Fruit fly (Drosophila melanogaster): ENCODE measurements around the gene CG2162.

CG2162 gene

dm6 chr3L:3037822-3038563, 3.0 kb downstream of the CG2162 start (continued):
- TF ChIP-seq ato (GFP tag; IDR thresholded peaks at IDR 0.05; ENCODE audit: partially characterized antibody) (peak; percentile 23; the same call in 1 of the 2 replicates), oc (tag; optimal IDR thresholded peaks at IDR 0.05) (peak; percentile 20), CG16813 (GFP tag; IDR thresholded peaks at IDR 0.05; ENCODE audit: partially characterized antibody) (0 out of 3 replicates have a peak, but pooled peaks have one; percentile 7), cad (GFP tag; optimal IDR thresholded peaks at IDR 0.05) (peak; percentile 86), Atf6 (GFP tag; IDR thresholded peaks at IDR 0.05) (0 out of 2 replicates have a peak, but pooled peaks have one; percentile 37), Sry-δ (GFP tag; optimal IDR thresholded peaks at IDR 0.05) (no peak), CG11456 (GFP tag; IDR thresholded peaks at IDR 0.05) (no peak), Opbp (GFP tag; IDR thresholded peaks at IDR 0.05; ENCODE audit: partially characterized antibody) (0 out of 3 replicates have a peak, but pooled peaks have one; percentile 56), Awh (GFP tag; IDR thresholded peaks at IDR 0.05) (peak; percentile 54; the same call in 1 of the 2 replicates), Fer1 (GFP tag; optimal IDR thresholded peaks at IDR 0.05) (no peak), CG6765 (GFP tag; optimal IDR thresholded peaks at IDR 0.05) (no peak), gcm (GFP tag; optimal IDR thresholded peaks at IDR 0.05) (peak; percentile 23), vvl (GFP tag; IDR thresholded peaks at IDR 0.05) (peak; percentile 50; the same call in 1 of the 2 replicates), sd (tag; optimal IDR thresholded peaks at IDR 0.05) (peak; percentile 29), Drgx (GFP tag; IDR thresholded peaks at IDR 0.05) (peak; percentile 56), Poxn (GFP tag; IDR thresholded peaks at IDR 0.05) (no peak), shn (GFP tag; optimal IDR thresholded peaks at IDR 0.05) (peak; percentile 5), Scr (GFP tag; IDR thresholded peaks at IDR 0.05; ENCODE audit: partially characterized antibody) (peak; percentile 40; the same call in 1 of the 2 replicates), CG34376 (GFP tag; optimal IDR thresholded peaks at IDR 0.05) (peak; percentile 63), sob (GFP tag; IDR thresholded peaks at IDR 0.05) (peak; percentile 36; the same call in 1 of the 2 replicates), CG16779 (GFP tag; IDR thresholded peaks at IDR 0.05) (no peak), Hey (tag; optimal IDR thresholded peaks at IDR 0.05) (peak; percentile 24), Pdp1 (GFP tag; optimal IDR thresholded peaks at IDR 0.05) (peak in 1 of 2 experiments; percentile 89), bsh (GFP tag; optimal IDR thresholded peaks at IDR 0.05) (no peak), chinmo (GFP tag; IDR thresholded peaks at IDR 0.05; ENCODE audit: partially characterized antibody) (peak; percentile 94; the same call in 3 of the 4 replicates), chm (GFP tag; IDR thresholded peaks at IDR 0.05) (peak; percentile 68; the same call in 1 of the 2 replicates), CG10543 (GFP tag; optimal IDR thresholded peaks at IDR 0.05) (peak; percentile 67), insv (GFP tag; optimal IDR thresholded peaks at IDR 0.05) (peak in 1 of 2 experiments; percentile 12), CG2712 (tag; optimal IDR thresholded peaks at IDR 0.05) (peak; percentile 32), bowl (GFP tag; IDR thresholded peaks at IDR 0.05) (peak; percentile 75; the same call in 1 of the 2 replicates), Kr (GFP tag; optimal IDR thresholded peaks at IDR 0.05) (peak; percentile 64), Sox100B (GFP tag; optimal IDR thresholded peaks at IDR 0.05) (no peak), rib (GFP tag; IDR thresholded peaks at IDR 0.05) (peak; percentile 39; the same call in 1 of the 2 replicates), HmgZ (tag; optimal IDR thresholded peaks at IDR 0.05) (peak; percentile 12), CG8765 (GFP tag; IDR thresholded peaks at IDR 0.05) (peak; percentile 97), CG8290 (GFP tag; optimal IDR thresholded peaks at IDR 0.05) (no peak), CG8290 (tag; optimal IDR thresholded peaks at IDR 0.05) (peak in 1 of 2 experiments; percentile 14), sisA (GFP tag; IDR thresholded peaks at IDR 0.05) (no peak), cg (GFP tag; optimal IDR thresholded peaks at IDR 0.05) (peak; percentile 11), pros (GFP tag; optimal IDR thresholded peaks at IDR 0.05) (peak; percentile 68), eyg (GFP tag; optimal IDR thresholded peaks at IDR 0.05) (no peak), CG32767 (GFP tag; IDR thresholded peaks at IDR 0.05) (peak; percentile 64; the same call in 1 of the 2 replicates), Jarid2 (GFP tag; optimal IDR thresholded peaks at IDR 0.05) (peak; percentile 34), CG7987 (GFP tag; optimal IDR thresholded peaks at IDR 0.05) (peak; percentile 21), CG1603 (tag; optimal IDR thresholded peaks at IDR 0.05) (no peak), CG11695 (GFP tag; IDR thresholded peaks at IDR 0.05) (no peak), CrebB (tag; optimal IDR thresholded peaks at IDR 0.05) (peak; percentile 40), CG2199 (GFP tag; IDR thresholded peaks at IDR 0.05) (no peak)
